Fruit fly (Drosophila melanogaster) whole organism, pupa: ENCODE measurements around the gene Pak.

Experiments used
- CG10348 ChIP-seq: fragments of 200-800 bp; sonication (Bioruptor generic); IDR thresholded peaks from 2 replicates; pipeline ENCODE4 v1.3.6; 2022; ENCODE audit warnings: missing biosample characterization, missing genetic modification characterization
- CG12605 ChIP-seq: fragments of 200-800 bp; sonication (Bioruptor generic); IDR thresholded peaks from 2 replicates; pipeline ENCODE4 v1.3.6; 2022; ENCODE audit warnings: missing biosample characterization, missing genetic modification characterization
- CG17806 ChIP-seq: fragments of 200-800 bp; sonication (Bioruptor generic); optimal IDR thresholded peaks from 2 replicates; lab custom pipeline; 2018; ENCODE audit warnings: missing biosample characterization, mild to moderate bottlenecking, missing genetic modification characterization, moderate library complexity
- CG34367 ChIP-seq: fragments of 200-800 bp; sonication (Bioruptor generic); optimal IDR thresholded peaks from 2 replicates; lab custom pipeline; 2018; ENCODE audit warnings: missing biosample characterization, mild to moderate bottlenecking, missing genetic modification characterization
- CG4496 ChIP-seq: fragments of 200-800 bp; sonication (Bioruptor generic); IDR thresholded peaks from 3 replicates; pipeline ENCODE4 v1.3.6; 2022; ENCODE audit warnings: missing biosample characterization, missing genetic modification characterization
- CG8159 ChIP-seq: fragments of 200-800 bp; sonication (Bioruptor generic); optimal IDR thresholded peaks from 3 replicates; lab custom pipeline; 2018; ENCODE audit warnings: missing biosample characterization, mild to moderate bottlenecking, missing genetic modification characterization, moderate library complexity
- CG9948 ChIP-seq: fragments of 200-800 bp; sonication (Bioruptor generic); optimal IDR thresholded peaks from 2 replicates; lab custom pipeline; 2018; ENCODE audit warnings: missing biosample characterization, mild to moderate bottlenecking, missing genetic modification characterization, moderate library complexity
- EcR ChIP-seq: fragments of 200-800 bp; sonication (Bioruptor generic); optimal IDR thresholded peaks from 3 replicates; lab custom pipeline; 2019; ENCODE audit warnings: missing biosample characterization, missing genetic modification characterization, mild to moderate bottlenecking, moderate library complexity, missing genetic modification reagents
- Ets98B ChIP-seq: fragments of 200-800 bp; sonication (Bioruptor generic); IDR thresholded peaks from 2 replicates; pipeline ENCODE4 v1.3.6; 2022; ENCODE audit warnings: missing biosample characterization, missing genetic modification characterization
- Snoo ChIP-seq: fragments of 200-800 bp; sonication (Bioruptor generic); optimal IDR thresholded peaks from 3 replicates; lab custom pipeline; 2017; ENCODE audit warnings: missing biosample characterization, mild to moderate bottlenecking, missing genetic modification characterization, inconsistent platforms
- fd96Ca ChIP-seq: fragments of 200-800 bp; sonication (Bioruptor generic); IDR thresholded peaks from 3 replicates; pipeline ENCODE4 v1.3.6; 2022; ENCODE audit warnings: missing biosample characterization, missing genetic modification characterization
- rn ChIP-seq: fragments of 200-800 bp; sonication (Bioruptor generic); IDR thresholded peaks from 2 replicates; pipeline ENCODE4 v1.3.6; 2022; ENCODE audit warnings: missing biosample characterization, missing genetic modification characterization

dm6 chr3R:6373512-6374306 lies 23.0 kb downstream of the Pak start:
- TF ChIP-seq CG17806 (tag; lab: Kevin White, UChicago) (peak; percentile 11), fd96Ca (GFP tag; lab: Robert Waterston, UW) (no peak), CG34367 (tag; lab: Kevin White, UChicago) (no peak), rn (no peak), CG10348 (GFP tag; lab: Robert Waterston, UW) (no peak), Ets98B (peak; percentile 17; the same call in 1 of the 2 replicates), CG12605 (GFP tag; lab: Robert Waterston, UW) (peak; percentile 34), EcR (GFP tag; lab: Kevin White, UChicago) (peak; percentile 61), Snoo (peak; percentile 9), CG9948 (peak; percentile 3), CG4496 (GFP tag; lab: Robert Waterston, UW) (peak; percentile 46; the same call in 1 of the 3 replicates), CG8159 (tag; lab: Kevin White, UChicago) (peak; percentile 44)
